Worm (Caenorhabditis elegans) whole organism, L4 larva: Measurements from ENCODE around the gene sri-40.
A peak's percentile ranks its signal among the peaks of the same experiment; 100 is the strongest.

ENCODE experiments used
- F26F4.8 ChIP-seq: fragments of 200-800 bp; sonication (Bioruptor generic); conservative IDR thresholded peaks from 2 replicates; pipeline ENCODE4 v1.3.6; 2022; ENCODE audit warnings: missing genetic modification characterization, missing compliant biosample characterization
- F37D6.2 ChIP-seq: sonication (generic microtip); optimal IDR thresholded peaks from 2 replicates; lab custom pipeline; 2016; ENCODE audit warnings: mild to moderate bottlenecking, missing genetic modification characterization, missing compliant biosample characterization
- F44E2.7 ChIP-seq: fragments of 200-800 bp; sonication (Bioruptor generic); IDR thresholded peaks from 2 replicates; pipeline ENCODE4 v2.1.2; 2022; ENCODE audit warnings: missing genetic modification characterization, missing compliant biosample characterization
- F49E8.2 ChIP-seq: sonication (generic microtip); optimal IDR thresholded peaks from 2 replicates; lab custom pipeline; 2016; ENCODE audit warnings: missing compliant biosample characterization, mild to moderate bottlenecking, missing genetic modification characterization, borderline replicate concordance
- R02D3.7 ChIP-seq: fragments of 150-350 bp; sonication (generic microtip); optimal IDR thresholded peaks from 3 replicates; lab custom pipeline; 2014; ENCODE audit warnings: missing biosample characterization, missing genetic modification characterization
- Y5F2A.4 ChIP-seq: fragments of 200-800 bp; sonication (Bioruptor generic); optimal IDR thresholded peaks from 2 replicates; lab custom pipeline; 2018; ENCODE audit warnings: mild to moderate bottlenecking, missing genetic modification characterization, missing compliant biosample characterization
- ZK546.5 ChIP-seq, 2 experiments: sonication (generic microtip); optimal IDR thresholded peaks; 2 replicates each; lab custom pipeline; 2017; ENCODE audit warnings: missing biosample characterization in 2 of 2, missing genetic modification characterization in 2 of 2
- aha-1 ChIP-seq: fragments of 150-350 bp; peaks from one replicate; lab custom pipeline; 2014; ENCODE audit warnings: missing biosample characterization, missing genetic modification characterization
- ama-1 ChIP-seq: fragments of 150-350 bp; optimal IDR thresholded peaks from 2 replicates; lab custom pipeline; 2014; ENCODE audit warnings: inconsistent platforms, mixed read lengths
- attf-4 ChIP-seq: sonication (generic microtip); optimal IDR thresholded peaks from 3 replicates; lab custom pipeline; 2017; ENCODE audit warnings: missing biosample characterization, missing genetic modification characterization
- ceh-44 ChIP-seq: fragments of 200-800 bp; sonication (Bioruptor generic); IDR thresholded peaks from 2 replicates; pipeline ENCODE4 v1.3.6; 2022; ENCODE audit warnings: missing genetic modification reagents, missing genetic modification characterization, missing compliant biosample characterization
- cey-2 ChIP-seq: sonication (generic microtip); optimal IDR thresholded peaks from 3 replicates; lab custom pipeline; 2017; ENCODE audit warnings: missing genetic modification characterization, mild to moderate bottlenecking, missing compliant biosample characterization, antibody characterized with exemption, borderline replicate concordance; ENCODE audit not compliant: insufficient read depth
- ctbp-1 ChIP-seq: fragments of 200-800 bp; sonication (Bioruptor generic); IDR thresholded peaks from 2 replicates; pipeline ENCODE4 v1.3.6; 2022; ENCODE audit warnings: missing genetic modification reagents, missing genetic modification characterization, missing compliant biosample characterization
- daf-12 ChIP-seq: fragments of 150-350 bp; optimal IDR thresholded peaks from 2 replicates; lab custom pipeline; 2014; ENCODE audit warnings: missing biosample characterization, missing genetic modification reagents, missing genetic modification characterization
- dmd-8 ChIP-seq: fragments of 200-800 bp; sonication (Bioruptor generic); IDR thresholded peaks from 2 replicates; pipeline ENCODE4 v1.3.6; 2022; ENCODE audit warnings: missing genetic modification characterization, missing compliant biosample characterization
- dve-1 ChIP-seq: sonication (generic microtip); optimal IDR thresholded peaks from 2 replicates; lab custom pipeline; 2017; ENCODE audit warnings: antibody characterized with exemption, mild to moderate bottlenecking, missing genetic modification characterization, missing compliant biosample characterization; ENCODE audit not compliant: insufficient read depth
- fos-1 ChIP-seq: fragments of 150-350 bp; optimal IDR thresholded peaks from 2 replicates; lab custom pipeline; 2014; ENCODE audit warnings: missing biosample characterization, missing genetic modification characterization
- hif-1 ChIP-seq, 2 experiments: sonication (generic microtip); optimal IDR thresholded peaks; 2 replicates each; lab custom pipeline; 2016 to 2017; ENCODE audit warnings: missing compliant biosample characterization in 2 of 2, missing genetic modification characterization in 2 of 2, missing genetic modification reagents in 2 of 2, missing genotype in 2 of 2, mild to moderate bottlenecking in 1 of 2
- hlh-11 ChIP-seq: fragments of 200-800 bp; sonication (Bioruptor generic); optimal IDR thresholded peaks from 2 replicates; lab custom pipeline; 2018; ENCODE audit warnings: mild to moderate bottlenecking, missing genetic modification characterization, missing compliant biosample characterization
- hlh-30 ChIP-seq: sonication (generic microtip); optimal IDR thresholded peaks from 2 replicates; lab custom pipeline; 2017; ENCODE audit warnings: antibody characterized with exemption, mild to moderate bottlenecking, missing genetic modification characterization, missing compliant biosample characterization; ENCODE audit not compliant: insufficient read depth
- hmg-1.1 ChIP-seq: fragments of 200-800 bp; sonication (Bioruptor generic); IDR thresholded peaks from 2 replicates; pipeline ENCODE4 v1.3.6; 2022; ENCODE audit warnings: missing genetic modification reagents, missing genetic modification characterization, missing compliant biosample characterization
- jun-1 ChIP-seq: fragments of 150-350 bp; optimal IDR thresholded peaks from 2 replicates; lab custom pipeline; 2014; ENCODE audit warnings: missing biosample characterization, missing genetic modification reagents, missing genetic modification characterization
- lin-13 ChIP-seq: fragments of 150-350 bp; optimal IDR thresholded peaks from 2 replicates; lab custom pipeline; 2014; ENCODE audit warnings: missing biosample characterization, missing genetic modification reagents, missing genetic modification characterization
- lin-39 ChIP-seq: fragments of 150-350 bp; optimal IDR thresholded peaks from 2 replicates; lab custom pipeline; 2014; ENCODE audit warnings: missing biosample characterization, missing genetic modification reagents, missing genetic modification characterization
- lir-3 ChIP-seq: sonication (generic microtip); optimal IDR thresholded peaks from 2 replicates; lab custom pipeline; 2016; ENCODE audit warnings: mild to moderate bottlenecking, missing genetic modification characterization, missing compliant biosample characterization
- mep-1 ChIP-seq: fragments of 150-350 bp; sonication (generic microtip); optimal IDR thresholded peaks from 3 replicates; lab custom pipeline; 2014; ENCODE audit warnings: missing biosample characterization, missing genetic modification characterization
- mes-2 ChIP-seq: sonication (generic microtip); optimal IDR thresholded peaks from 2 replicates; lab custom pipeline; 2016; ENCODE audit warnings: missing genotype, mild to moderate bottlenecking, missing genetic modification characterization, missing compliant biosample characterization; ENCODE audit not compliant: poor library complexity, severe bottlenecking
- mxl-3 ChIP-seq: fragments of 200-800 bp; sonication (Bioruptor generic); optimal IDR thresholded peaks from 2 replicates; lab custom pipeline; 2018; ENCODE audit warnings: mild to moderate bottlenecking, missing genetic modification characterization, missing compliant biosample characterization
- nhr-10 ChIP-seq: fragments of 150-350 bp; optimal IDR thresholded peaks from 2 replicates; lab custom pipeline; 2014; ENCODE audit warnings: missing biosample characterization, missing genetic modification characterization
- nhr-102 ChIP-seq: sonication (generic microtip); optimal IDR thresholded peaks from 2 replicates; lab custom pipeline; 2016; ENCODE audit warnings: mild to moderate bottlenecking, missing genetic modification characterization, moderate library complexity, missing compliant biosample characterization
- nhr-111 ChIP-seq: fragments of 200-800 bp; sonication (Bioruptor generic); optimal IDR thresholded peaks from 2 replicates; lab custom pipeline; 2018; ENCODE audit warnings: mild to moderate bottlenecking, missing genetic modification characterization, missing compliant biosample characterization
- nhr-42 ChIP-seq: fragments of 200-800 bp; sonication (Bioruptor generic); IDR thresholded peaks from 2 replicates; pipeline ENCODE4 v1.3.6; 2022; ENCODE audit warnings: missing genetic modification characterization, missing compliant biosample characterization
- nhr-76 ChIP-seq: fragments of 150-350 bp; optimal IDR thresholded peaks from 2 replicates; lab custom pipeline; 2014; ENCODE audit warnings: missing biosample characterization, missing genetic modification characterization
- nhr-77 ChIP-seq: fragments of 150-350 bp; optimal IDR thresholded peaks from 2 replicates; lab custom pipeline; 2014; ENCODE audit warnings: missing biosample characterization, missing genetic modification characterization
- pha-4 ChIP-seq, 2 experiments: fragments of 150-350 bp in 1 of 2; fragments of 200-800 bp in 1 of 2; sonication (Bioruptor generic) in 1 of 2; IDR thresholded peaks in 1 of 2; optimal IDR thresholded peaks in 1 of 2; 2 replicates each; pipeline versions ENCODE4 v1.3.6 to Lab custom; 2014 to 2022; ENCODE audit warnings: missing genetic modification characterization in 2 of 2, missing genetic modification reagents in 2 of 2, missing biosample characterization in 1 of 2, missing compliant biosample characterization in 1 of 2
- php-3 ChIP-seq: fragments of 200-800 bp; sonication (Bioruptor generic); IDR thresholded peaks from 2 replicates; pipeline ENCODE4 v1.3.6; 2022; ENCODE audit warnings: missing genetic modification reagents, missing genetic modification characterization, missing compliant biosample characterization
- rbr-2 ChIP-seq: sonication (generic microtip); optimal IDR thresholded peaks from 2 replicates; lab custom pipeline; 2016; ENCODE audit warnings: missing genotype, missing genetic modification characterization, missing compliant biosample characterization
- skn-1 ChIP-seq: fragments of 150-350 bp; optimal IDR thresholded peaks from 2 replicates; lab custom pipeline; 2014; ENCODE audit warnings: missing biosample characterization, missing genetic modification characterization
- snpc-4 ChIP-seq: fragments of 150-350 bp; optimal IDR thresholded peaks from 2 replicates; lab custom pipeline; 2014; ENCODE audit warnings: missing biosample characterization, missing genetic modification characterization
- spr-3 ChIP-seq: fragments of 200-800 bp; sonication (Bioruptor generic); optimal IDR thresholded peaks from 2 replicates; lab custom pipeline; 2018; ENCODE audit warnings: mild to moderate bottlenecking, missing genetic modification characterization, missing compliant biosample characterization
- unc-130 ChIP-seq: sonication (generic microtip); optimal IDR thresholded peaks from 2 replicates; lab custom pipeline; 2016; ENCODE audit warnings: missing genetic modification reagents, missing genetic modification characterization, missing compliant biosample characterization
- vab-7 ChIP-seq: fragments of 200-800 bp; sonication (Bioruptor generic); IDR thresholded peaks from 2 replicates; pipeline ENCODE4 v1.3.6; 2022; ENCODE audit warnings: missing genetic modification reagents, missing genetic modification characterization, missing compliant biosample characterization
- zag-1 ChIP-seq: fragments of 150-350 bp; optimal IDR thresholded peaks from 2 replicates; lab custom pipeline; 2014; ENCODE audit warnings: missing biosample characterization, missing genetic modification characterization
- zfp-3 ChIP-seq: fragments of 200-800 bp; sonication (Bioruptor generic); conservative IDR thresholded peaks from 2 replicates; pipeline ENCODE4 v1.3.6; 2022; ENCODE audit warnings: missing genetic modification reagents, missing genetic modification characterization, missing compliant biosample characterization
- zip-11 ChIP-seq: fragments of 200-800 bp; sonication (Bioruptor generic); IDR thresholded peaks from 2 replicates; pipeline ENCODE4 v1.3.6; 2022; ENCODE audit warnings: missing genetic modification characterization, missing compliant biosample characterization
- ztf-7 ChIP-seq: fragments of 150-350 bp; optimal IDR thresholded peaks from 2 replicates; lab custom pipeline; 2014; ENCODE audit warnings: missing biosample characterization, missing genetic modification characterization

The sri-40 gene

ce11 chrII:3206423-3206989 lies 28.7 kb downstream of the sri-40 start, which contains the start of the genes ZC239.20 and ZC239.21:
ZC239.20 (minus strand) TSS chrII:3206523.
ZC239.21 (plus strand) TSS chrII:3206939.
- no peak for TF ChIP-seq hif-1 (tag; optimal IDR thresholded peaks at IDR 0.05; lab: Kevin White, UChicago)
- no peak for TF ChIP-seq attf-4
- TF ChIP-seq ZK546.5 (tag; optimal IDR thresholded peaks at IDR 0.05; lab: Kevin White, UChicago), result no peak
- no peak for TF ChIP-seq jun-1 (tag; lab: Kevin White, UChicago)
- no peak for TF ChIP-seq nhr-102 (tag; lab: Kevin White, UChicago)
- no peak for TF ChIP-seq ctbp-1 (GFP tag; lab: Robert Waterston, UW)
- no peak for TF ChIP-seq hlh-11 (tag; lab: Kevin White, UChicago)
- no peak for TF ChIP-seq ama-1 (lab: Kevin White, UChicago)
- no peak for TF ChIP-seq vab-7 (GFP tag; lab: Robert Waterston, UW)
- TF ChIP-seq dve-1 (tag; lab: Kevin White, UChicago), result no peak
- no peak for TF ChIP-seq ceh-44 (GFP tag; lab: Robert Waterston, UW)
- TF ChIP-seq cey-2 (tag; lab: Kevin White, UChicago), result no peak
- no peak for TF ChIP-seq skn-1 (tag; lab: Kevin White, UChicago)
- TF ChIP-seq lin-39 (tag; lab: Kevin White, UChicago), result no peak
- TF ChIP-seq F26F4.8 (GFP tag; lab: Robert Waterston, UW), result no peak

ce11 chrII:3208679-3209078 lies 30.9 kb downstream of the sri-40 start, which contains the start of gene sdz-35:
sdz-35 (minus strand) TSS chrII:3208779.
- TF ChIP-seq zag-1 (tag; lab: Kevin White, UChicago) (no peak), ctbp-1 (GFP tag; lab: Robert Waterston, UW) (no peak), nhr-102 (tag; lab: Kevin White, UChicago) (no peak), rbr-2 (tag; lab: Kevin White, UChicago) (no peak), mxl-3 (GFP tag; lab: Kevin White, UChicago) (no peak), mes-2 (tag; lab: Kevin White, UChicago) (no peak), fos-1 (no peak), lin-13 (GFP tag; lab: Kevin White, UChicago) (no peak), Y5F2A.4 (GFP tag; lab: Kevin White, UChicago) (no peak), zip-11 (GFP tag; lab: Robert Waterston, UW) (no peak), daf-12 (tag; lab: Kevin White, UChicago) (no peak), ceh-44 (GFP tag; lab: Robert Waterston, UW) (no peak), php-3 (GFP tag; lab: Robert Waterston, UW) (no peak), aha-1 (tag; lab: Kevin White, UChicago) (no peak), spr-3 (GFP tag; lab: Kevin White, UChicago) (no peak)
- TF ChIP-seq, all 104 proteins: peak for 0

- TF ChIP-seq hif-1 (tag; optimal IDR thresholded peaks at IDR 0.05; lab: Kevin White, UChicago) (no peak), F49E8.2 (tag; lab: Kevin White, UChicago) (no peak), nhr-10 (tag; lab: Kevin White, UChicago) (no peak), nhr-77 (tag; lab: Kevin White, UChicago) (no peak), F37D6.2 (no peak), nhr-76 (tag; lab: Kevin White, UChicago) (no peak), zfp-3 (GFP tag; lab: Robert Waterston, UW) (no peak), hlh-30 (peak; percentile 9), nhr-42 (GFP tag; lab: Robert Waterston, UW) (no peak), mep-1 (tag; lab: Kevin White, UChicago) (no peak), dmd-8 (no peak), F44E2.7 (no peak), unc-130 (GFP tag; lab: Kevin White, UChicago) (no peak), hlh-11 (tag; lab: Kevin White, UChicago) (peak; percentile 35), lir-3 (tag; lab: Kevin White, UChicago) (no peak), ctbp-1 (GFP tag; lab: Robert Waterston, UW) (no peak), attf-4 (no peak), hmg-1.1 (GFP tag; lab: Robert Waterston, UW) (0 out of 2 replicates have a peak, but pooled peaks have one; percentile 22), pha-4 (GFP tag; IDR thresholded peaks at IDR 0.05; lab: Robert Waterston, UW) (no peak), pha-4 (tag; optimal IDR thresholded peaks at IDR 0.05; lab: Kevin White, UChicago) (peak; percentile 22), nhr-111 (GFP tag; lab: Kevin White, UChicago) (no peak), ztf-7 (tag; lab: Kevin White, UChicago) (no peak), R02D3.7 (no peak), snpc-4 (tag; lab: Kevin White, UChicago) (no peak)
Measured at ce11 chrII:3209251-3209650, 31.5 kb downstream of the sri-40 start, which contains the start of gene ZC239.6. ZC239.6 (plus strand) TSS chrII:3209631.
